Fruit fly (Drosophila melanogaster): ENCODE measurements around the gene CG15042.

Gene CG15042

dm6 chrX:18499679-18500187 lies 28.3 kb downstream of the CG15042 start, which contains the start of the genes Pgant7 and Xrcc2 (continued):
- TF ChIP-seq CG17829 (tag; optimal IDR thresholded peaks at IDR 0.05) (peak; percentile 20), pum (GFP tag; optimal IDR thresholded peaks at IDR 0.05) (no peak), CG3281 (GFP tag; optimal IDR thresholded peaks at IDR 0.05) (no peak), sd (tag; optimal IDR thresholded peaks at IDR 0.05) (no peak), kni (GFP tag; optimal IDR thresholded peaks at IDR 0.05) (no peak), Nf-YA (GFP tag; IDR thresholded peaks at IDR 0.05) (no peak), pan (optimal IDR thresholded peaks at IDR 0.05) (no peak), pan (GFP tag; optimal IDR thresholded peaks at IDR 0.05 in 1 of 2, IDR thresholded peaks at IDR 0.05 in 1 of 2) (peak in 1 of 2 experiments; percentile 59), Ets65A (GFP tag) (no peak), knrl (GFP tag; IDR thresholded peaks at IDR 0.05; ENCODE audit: partially characterized antibody) (peak; percentile 65), CG6765 (GFP tag; optimal IDR thresholded peaks at IDR 0.05) (no peak), CG13287 (GFP tag; IDR thresholded peaks at IDR 0.05; ENCODE audit: partially characterized antibody) (peak; percentile 88), shn (GFP tag; optimal IDR thresholded peaks at IDR 0.05) (no peak), amos (GFP tag; IDR thresholded peaks at IDR 0.05; ENCODE audit: partially characterized antibody) (peak; percentile 77), Pdp1 (GFP tag; optimal IDR thresholded peaks at IDR 0.05) (peak in 1 of 2 experiments; percentile 7), ham (GFP tag; IDR thresholded peaks at IDR 0.05) (no peak), CG16813 (GFP tag; IDR thresholded peaks at IDR 0.05; ENCODE audit: partially characterized antibody) (peak; percentile 75; the same call in 2 of the 3 replicates), Opbp (GFP tag; IDR thresholded peaks at IDR 0.05; ENCODE audit: partially characterized antibody) (peak; percentile 55; the same call in 1 of the 3 replicates), HmgZ (tag; optimal IDR thresholded peaks at IDR 0.05) (peak; percentile 1), CG2712 (tag; optimal IDR thresholded peaks at IDR 0.05) (no peak), ac (GFP tag; optimal IDR thresholded peaks at IDR 0.05) (no peak), CG12155 (GFP tag; optimal IDR thresholded peaks at IDR 0.05) (no peak), stwl (tag; optimal IDR thresholded peaks at IDR 0.05) (peak; percentile 54), Blimp-1 (GFP tag; optimal IDR thresholded peaks at IDR 0.05) (no peak), ssp (GFP tag; IDR thresholded peaks at IDR 0.05) (no peak), phol (tag; optimal IDR thresholded peaks at IDR 0.05) (peak; percentile 39), CG1233 (GFP tag; optimal IDR thresholded peaks at IDR 0.05) (no peak), MESR4 (GFP tag; optimal IDR thresholded peaks at IDR 0.05) (peak; percentile 60), kah (GFP tag; optimal IDR thresholded peaks at IDR 0.05) (peak; percentile 67), CG12659 (GFP tag; optimal IDR thresholded peaks at IDR 0.05) (peak; percentile 53), BEAF-32 (GFP tag; optimal IDR thresholded peaks at IDR 0.05) (peak; percentile 83), CG9797 (GFP tag; optimal IDR thresholded peaks at IDR 0.05) (peak; percentile 81), CG10431 (GFP tag; optimal IDR thresholded peaks at IDR 0.05) (peak; percentile 14), CG15514 (GFP tag; optimal IDR thresholded peaks at IDR 0.05) (peak; percentile 57), CG10147 (GFP tag; optimal IDR thresholded peaks at IDR 0.05) (no peak), dm (GFP tag; optimal IDR thresholded peaks at IDR 0.05) (no peak), tup (GFP tag; optimal IDR thresholded peaks at IDR 0.05) (no peak), lmd (GFP tag; IDR thresholded peaks at IDR 0.05) (no peak), CG30020 (tag; optimal IDR thresholded peaks at IDR 0.05) (peak; percentile 7), vvl (GFP tag; IDR thresholded peaks at IDR 0.05) (no peak), hkb (optimal IDR thresholded peaks at IDR 0.05) (no peak), hkb (GFP tag; IDR thresholded peaks at IDR 0.05) (no peak), Dref (GFP tag; IDR thresholded peaks at IDR 0.05) (peak; percentile 71), Lhr (GFP tag; optimal IDR thresholded peaks at IDR 0.05) (peak; percentile 26), unc-4 (GFP tag; IDR thresholded peaks at IDR 0.05; ENCODE audit: partially characterized antibody) (peak; percentile 69; the same call in 1 of the 2 replicates), zen2 (GFP tag; IDR thresholded peaks at IDR 0.05; ENCODE audit: partially characterized antibody) (peak; percentile 51; the same call in 1 of the 3 replicates), gt (GFP tag; IDR thresholded peaks at IDR 0.05) (no peak), CG10462 (GFP tag; optimal IDR thresholded peaks at IDR 0.05) (no peak), CG5180 (GFP tag; optimal IDR thresholded peaks at IDR 0.05) (peak; percentile 43)
